Fruit fly (Drosophila melanogaster) whole organism, wandering third instar larva: ENCODE measurements around the gene Kcmf1.

Experiments used
- Hr83 ChIP-seq: fragments of 200-300 bp; sonication (Bioruptor generic); optimal IDR thresholded peaks from 2 replicates; lab custom pipeline; 2016; ENCODE audit warnings: missing biosample characterization, mild to moderate bottlenecking, missing genetic modification characterization, moderate library complexity; ENCODE audit not compliant: poor library complexity, severe bottlenecking
- OdsH ChIP-seq: fragments of 200-800 bp; sonication (Bioruptor generic); optimal IDR thresholded peaks from 2 replicates; lab custom pipeline; 2016; ENCODE audit warnings: missing biosample characterization, mild to moderate bottlenecking, missing genetic modification characterization
- dl ChIP-seq, 2 experiments: fragments of 175-275, 200-275 bp in 1 of 2; fragments of 200-275 bp in 1 of 2; sonication (Bioruptor generic); optimal IDR thresholded peaks; lab custom pipeline; 2018; ENCODE audit warnings: mild to moderate bottlenecking in 2 of 2, missing biosample characterization in 2 of 2, missing genetic modification characterization in 2 of 2, moderate library complexity in 2 of 2; ENCODE audit not compliant: partially characterized antibody in 2 of 2, insufficient read depth in 1 of 2
- foxo ChIP-seq, 2 experiments: fragments of 200-800 bp; sonication (Bioruptor generic); optimal IDR thresholded peaks; 2 replicates in 1 of 2; 3 replicates in 1 of 2; lab custom pipeline; 2016 to 2017; ENCODE audit warnings: missing biosample characterization in 2 of 2, missing genetic modification characterization in 2 of 2
- lola ChIP-seq: fragments of >200 bp; optimal IDR thresholded peaks from 2 replicates; lab custom pipeline; 2017; ENCODE audit warnings: missing biosample characterization, missing genetic modification characterization
- pan ChIP-seq: fragments of >200 bp; optimal IDR thresholded peaks from 2 replicates; lab custom pipeline; 2017

DNA sequence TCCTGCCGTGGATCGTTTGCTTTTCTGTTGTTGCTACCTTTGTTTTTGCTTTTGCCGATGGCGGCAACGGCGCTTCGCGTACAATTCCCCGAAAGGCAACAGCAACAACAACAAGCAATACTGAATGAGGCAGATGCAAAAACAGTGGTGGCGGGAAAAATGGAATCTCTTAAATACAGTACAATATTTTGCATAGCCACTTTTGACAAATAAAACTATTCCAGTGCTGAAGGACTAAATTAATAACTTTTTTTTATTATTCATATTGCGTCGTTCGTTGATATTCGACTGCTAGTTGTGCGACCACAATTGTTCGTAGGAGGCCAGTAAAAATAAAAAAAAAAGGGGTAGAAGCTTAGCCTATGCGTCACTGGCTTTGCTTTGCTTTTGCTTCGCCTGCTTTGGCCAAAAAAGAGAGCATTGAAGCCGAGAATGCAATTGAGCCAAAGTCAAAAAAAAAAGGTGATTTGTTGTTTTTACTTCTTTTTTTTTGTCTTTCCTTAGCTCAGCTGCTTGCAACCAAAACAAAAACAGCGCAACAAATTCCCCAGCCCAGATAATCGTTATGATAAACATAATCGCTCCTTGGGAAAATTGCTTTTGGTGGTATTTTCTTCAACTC lies 17.2 kb upstream of the Kcmf1 start:
- no peak for TF ChIP-seq pan (lab: Kevin White, UChicago)
- peak; percentile 98 for TF ChIP-seq OdsH (GFP tag; lab: Kevin White, UChicago)
- no peak for TF ChIP-seq dl (GFP tag; optimal IDR thresholded peaks at IDR 0.05; lab: Kevin White, UChicago; ENCODE audit: insufficient read depth in 1 of 2, partially characterized antibody in 2 of 2)
- TF ChIP-seq foxo (GFP tag; optimal IDR thresholded peaks at IDR 0.05; lab: Kevin White, UChicago): peak; percentile 92 to 98
- TF ChIP-seq Hr83 (GFP tag; lab: Kevin White, UChicago): peak; percentile 49
- no peak for TF ChIP-seq lola (GFP tag; lab: Kevin White, UChicago)
